Fruit fly (Drosophila melanogaster): ENCODE results near the gene ben.

dm6 chrX:13948131-13948804 lies 47.9 kb upstream of the ben start:
- TF ChIP-seq CG8478 (optimal IDR thresholded peaks at IDR 0.05) (no peak), pan (optimal IDR thresholded peaks at IDR 0.05) (no peak), psq (optimal IDR thresholded peaks at IDR 0.05) (no peak), Dll (optimal IDR thresholded peaks at IDR 0.05) (peak; percentile 63)

Measured in whole organism.